Fruit fly (Drosophila melanogaster) whole organism, adult: ENCODE data around the gene CG15544.

Experiments
- CG11617 ChIP-seq: fragments of 200-800 bp; sonication (Bioruptor generic); optimal IDR thresholded peaks from 2 replicates; lab custom pipeline; 2017; ENCODE audit warnings: mild to moderate bottlenecking, missing biosample characterization, missing genetic modification reagents, missing genetic modification characterization
- CG12768 ChIP-seq: fragments of 200-800 bp; sonication (Bioruptor generic); optimal IDR thresholded peaks from 2 replicates; lab custom pipeline; 2017; ENCODE audit warnings: missing biosample characterization, missing genetic modification characterization, mild to moderate bottlenecking, moderate library complexity, missing genetic modification reagents
- CG14711 ChIP-seq: fragments of 200-800 bp; sonication (Bioruptor generic); optimal IDR thresholded peaks from 2 replicates; lab custom pipeline; 2018; ENCODE audit warnings: missing biosample characterization, mild to moderate bottlenecking, missing genetic modification characterization, moderate library complexity
- CG1620 ChIP-seq: fragments of 200-800 bp; sonication (Bioruptor generic); optimal IDR thresholded peaks from 2 replicates; lab custom pipeline; 2016; ENCODE audit warnings: missing biosample characterization, missing genetic modification characterization
- CG33017 ChIP-seq: fragments of 200-800 bp; sonication (Bioruptor generic); optimal IDR thresholded peaks from 2 replicates; lab custom pipeline; 2018; ENCODE audit warnings: missing biosample characterization, mild to moderate bottlenecking, missing genetic modification characterization, moderate library complexity
- CG5204 ChIP-seq: fragments of 200-800 bp; sonication (Bioruptor generic); optimal IDR thresholded peaks from 2 replicates; lab custom pipeline; 2016; ENCODE audit warnings: missing biosample characterization, missing genetic modification characterization
- CG7045 ChIP-seq: fragments of 200-800 bp; sonication (Bioruptor generic); optimal IDR thresholded peaks from 2 replicates; lab custom pipeline; 2017; ENCODE audit warnings: missing biosample characterization, mild to moderate bottlenecking, missing genetic modification characterization
- CG7101 ChIP-seq: fragments of 200-800 bp; sonication (Bioruptor generic); optimal IDR thresholded peaks from 2 replicates; lab custom pipeline; 2018; ENCODE audit warnings: missing biosample characterization, mild to moderate bottlenecking, missing genetic modification characterization, moderate library complexity
- Clk ChIP-seq: fragments of 200-800 bp; sonication (Bioruptor generic); optimal IDR thresholded peaks from 2 replicates; lab custom pipeline; 2017; ENCODE audit warnings: missing biosample characterization, missing genetic modification characterization
- Crg-1 ChIP-seq: fragments of 200-800 bp; sonication (Bioruptor generic); optimal IDR thresholded peaks from 2 replicates; lab custom pipeline; 2016; ENCODE audit warnings: missing biosample characterization, missing genetic modification characterization
- Hr96 ChIP-seq: fragments of 200-800 bp; sonication (Bioruptor generic); optimal IDR thresholded peaks from 2 replicates; lab custom pipeline; 2016; ENCODE audit warnings: missing biosample characterization, missing genetic modification characterization
- Mnt ChIP-seq: fragments of 200-800 bp; sonication (Bioruptor generic); optimal IDR thresholded peaks from 2 replicates; lab custom pipeline; 2016; ENCODE audit warnings: missing biosample characterization, mild to moderate bottlenecking, missing genetic modification characterization
- bab1 ChIP-seq: fragments of 200-800 bp; sonication (Bioruptor generic); optimal IDR thresholded peaks from 3 replicates; lab custom pipeline; 2019; ENCODE audit warnings: missing biosample characterization, mild to moderate bottlenecking, missing genetic modification characterization, moderate library complexity
- cic ChIP-seq: fragments of 200-800 bp; sonication (Bioruptor generic); optimal IDR thresholded peaks from 2 replicates; lab custom pipeline; 2017; ENCODE audit warnings: missing biosample characterization, mild to moderate bottlenecking, missing genetic modification characterization, moderate library complexity
- cnc ChIP-seq, 2 experiments: fragments of >200 bp; optimal IDR thresholded peaks; 2 replicates each; lab custom pipeline; 2017
- kay ChIP-seq: fragments of 200-800 bp; sonication (Bioruptor generic); peaks from one replicate; lab custom pipeline; 2016; ENCODE audit warnings: missing biosample characterization, missing genetic modification characterization, borderline replicate concordance
- ovo ChIP-seq: fragments of 200-800 bp; sonication (Bioruptor generic); optimal IDR thresholded peaks from 2 replicates; lab custom pipeline; 2016; ENCODE audit warnings: missing biosample characterization, missing genetic modification characterization
- pad ChIP-seq: fragments of 200-800 bp; sonication (Bioruptor generic); optimal IDR thresholded peaks from 3 replicates; lab custom pipeline; 2017; ENCODE audit warnings: missing biosample characterization, missing genetic modification characterization, mild to moderate bottlenecking, moderate library complexity, missing genetic modification reagents
- tj ChIP-seq: fragments of 200-800 bp; sonication (Bioruptor generic); optimal IDR thresholded peaks from 3 replicates; lab custom pipeline; 2017; ENCODE audit warnings: missing biosample characterization, mild to moderate bottlenecking, missing genetic modification characterization, moderate library complexity
- toe ChIP-seq: fragments of 200-800 bp; sonication (Bioruptor generic); optimal IDR thresholded peaks from 2 replicates; lab custom pipeline; 2016; ENCODE audit warnings: missing biosample characterization, missing genetic modification characterization

Gene CG15544

dm6 chr3R:30806490-30807195, 21.0 kb upstream of the CG15544 start, which contains the start of the genes wts and dj-1beta:
wts (minus strand) TSS chr3R:30806619.
dj-1beta (plus strand) TSS chr3R:30807117.
- peak; percentile 16 for TF ChIP-seq CG1620
- TF ChIP-seq CG14711: no peak
- peak; percentile 64 for TF ChIP-seq kay (GFP tag; lab: Kevin White, UChicago)
- no peak for TF ChIP-seq cic (GFP tag; lab: Kevin White, UChicago)
- no peak for TF ChIP-seq CG5204 (GFP tag; lab: Kevin White, UChicago)
- no peak for TF ChIP-seq pad (GFP tag; lab: Kevin White, UChicago)
- TF ChIP-seq Clk (GFP tag; lab: Kevin White, UChicago): no peak
- TF ChIP-seq CG7101 (tag; lab: Kevin White, UChicago): peak; percentile 6
- TF ChIP-seq CG7045 (GFP tag; lab: Kevin White, UChicago): no peak
- peak; percentile 11 for TF ChIP-seq toe (GFP tag; lab: Kevin White, UChicago)
- TF ChIP-seq Mnt (GFP tag; lab: Kevin White, UChicago): no peak
- TF ChIP-seq cnc (optimal IDR thresholded peaks at IDR 0.05; lab: Kevin White, UChicago): no peak
- TF ChIP-seq Crg-1: no peak
- TF ChIP-seq bab1 (GFP tag; lab: Kevin White, UChicago): no peak
- TF ChIP-seq Hr96: peak; percentile 14
- TF ChIP-seq CG11617 (GFP tag; lab: Kevin White, UChicago): no peak
- TF ChIP-seq ovo (GFP tag; lab: Kevin White, UChicago): no peak
- TF ChIP-seq CG12768: no peak

dm6 chr3R:30808346-30809286, 19.0 kb upstream of the CG15544 start, which contains the start of gene cindr:
cindr (plus strand) TSS chr3R:30808617.
- TF ChIP-seq CG33017 (tag; lab: Kevin White, UChicago) (peak; percentile 20), ovo (GFP tag; lab: Kevin White, UChicago) (peak; percentile 56), CG7101 (tag; lab: Kevin White, UChicago) (peak; percentile 51), CG5204 (GFP tag; lab: Kevin White, UChicago) (no peak), cnc (optimal IDR thresholded peaks at IDR 0.05; lab: Kevin White, UChicago) (no peak), pad (GFP tag; lab: Kevin White, UChicago) (peak; percentile 22), Hr96 (peak; percentile 50), tj (peak; percentile 52), bab1 (GFP tag; lab: Kevin White, UChicago) (peak; percentile 69), CG1620 (no peak), toe (GFP tag; lab: Kevin White, UChicago) (no peak), Clk (GFP tag; lab: Kevin White, UChicago) (peak; percentile 23), Mnt (GFP tag; lab: Kevin White, UChicago) (peak; percentile 74), cic (GFP tag; lab: Kevin White, UChicago) (peak; percentile 59), Crg-1 (no peak), kay (GFP tag; lab: Kevin White, UChicago) (peak; percentile 87), CG14711 (peak; percentile 14), CG7045 (GFP tag; lab: Kevin White, UChicago) (no peak), CG12768 (no peak), CG11617 (GFP tag; lab: Kevin White, UChicago) (no peak)

dm6 chr3R:30809287-30809933, 18.2 kb upstream of the CG15544 start:
- TF ChIP-seq Mnt (GFP tag; lab: Kevin White, UChicago) (no peak), kay (GFP tag; lab: Kevin White, UChicago) (no peak), CG12768 (no peak), cic (GFP tag; lab: Kevin White, UChicago) (no peak), CG5204 (GFP tag; lab: Kevin White, UChicago) (no peak), CG7045 (GFP tag; lab: Kevin White, UChicago) (no peak), tj (no peak), CG33017 (tag; lab: Kevin White, UChicago) (no peak), CG1620 (no peak), CG14711 (no peak), Hr96 (no peak), CG7101 (tag; lab: Kevin White, UChicago) (no peak), toe (GFP tag; lab: Kevin White, UChicago) (no peak), ovo (GFP tag; lab: Kevin White, UChicago) (no peak), cnc (optimal IDR thresholded peaks at IDR 0.05; lab: Kevin White, UChicago) (no peak), CG11617 (GFP tag; lab: Kevin White, UChicago) (no peak), Clk (GFP tag; lab: Kevin White, UChicago) (no peak), pad (GFP tag; lab: Kevin White, UChicago) (no peak), bab1 (GFP tag; lab: Kevin White, UChicago) (no peak)

dm6 chr3R:30810274-30810813, 17.3 kb upstream of the CG15544 start:
- no peak for TF ChIP-seq toe (GFP tag; lab: Kevin White, UChicago)
- TF ChIP-seq pad (GFP tag; lab: Kevin White, UChicago): no peak
- no peak for TF ChIP-seq bab1 (GFP tag; lab: Kevin White, UChicago)
- TF ChIP-seq CG1620: no peak
- TF ChIP-seq cic (GFP tag; lab: Kevin White, UChicago): no peak
- no peak for TF ChIP-seq kay (GFP tag; lab: Kevin White, UChicago)
- TF ChIP-seq ovo (GFP tag; lab: Kevin White, UChicago): no peak
- TF ChIP-seq CG33017 (tag; lab: Kevin White, UChicago): no peak
- no peak for TF ChIP-seq CG5204 (GFP tag; lab: Kevin White, UChicago)
- TF ChIP-seq cnc (optimal IDR thresholded peaks at IDR 0.05; lab: Kevin White, UChicago): no peak
